Worm (Caenorhabditis elegans) whole organism, L4 larva: ENCODE results near the gene nas-28.

Experiments used
- nhr-237 ChIP-seq: sonication (generic microtip); optimal IDR thresholded peaks from 2 replicates; lab custom pipeline; 2017; ENCODE audit warnings: missing biosample characterization, missing genetic modification characterization
- nhr-77 ChIP-seq: fragments of 150-350 bp; optimal IDR thresholded peaks from 2 replicates; lab custom pipeline; 2014; ENCODE audit warnings: missing biosample characterization, missing genetic modification characterization

- TF ChIP-seq nhr-77 (tag; lab: Kevin White, UChicago) (no peak), nhr-237 (tag; lab: Kevin White, UChicago) (no peak)
Measured at ce11 chrIII:6139328-6139727, 43.7 kb downstream of the nas-28 start.
